Worm (Caenorhabditis elegans) whole organism, late embryonic: ENCODE results near the gene Y46E12A.5.

Experiments
- K02D7.2 ChIP-seq: sonication (generic microtip); optimal IDR thresholded peaks from 2 replicates; lab custom pipeline; 2017; ENCODE audit warnings: mild to moderate bottlenecking, missing genetic modification characterization, missing compliant biosample characterization
- ama-1 ChIP-seq: fragments of 150-350 bp; optimal IDR thresholded peaks from 2 replicates; lab custom pipeline; 2014
- ceh-18 ChIP-seq: sonication (generic microtip); optimal IDR thresholded peaks from 2 replicates; lab custom pipeline; 2016; ENCODE audit warnings: missing genetic modification characterization, missing compliant biosample characterization
- ceh-22 ChIP-seq: sonication (generic microtip); optimal IDR thresholded peaks from 2 replicates; lab custom pipeline; 2017; ENCODE audit warnings: missing biosample characterization, missing genetic modification characterization
- dve-1 ChIP-seq: sonication (generic microtip); optimal IDR thresholded peaks from 2 replicates; lab custom pipeline; 2017; ENCODE audit warnings: antibody characterized with exemption, mild to moderate bottlenecking, missing genetic modification characterization, missing compliant biosample characterization
- nfya-1 ChIP-seq: sonication (generic microtip); optimal IDR thresholded peaks from 2 replicates; lab custom pipeline; 2017; ENCODE audit warnings: missing genetic modification characterization, mild to moderate bottlenecking, missing compliant biosample characterization, antibody characterized with exemption, moderate library complexity
- nhr-11 ChIP-seq: fragments of 150-350 bp; optimal IDR thresholded peaks from 2 replicates; lab custom pipeline; 2014; ENCODE audit warnings: missing biosample characterization, missing genetic modification characterization
- pha-4 ChIP-seq: fragments of 150-350 bp; optimal IDR thresholded peaks from 2 replicates; lab custom pipeline; 2018; ENCODE audit warnings: missing biosample characterization, missing genetic modification reagents, missing genetic modification characterization
- pros-1 ChIP-seq: fragments of 150-350 bp; optimal IDR thresholded peaks from 2 replicates; lab custom pipeline; 2014; ENCODE audit warnings: missing biosample characterization, missing genetic modification reagents, missing genetic modification characterization
- tbx-7 ChIP-seq: sonication (generic microtip); optimal IDR thresholded peaks from 2 replicates; lab custom pipeline; 2016; ENCODE audit warnings: missing genotype, missing genetic modification characterization, missing compliant biosample characterization
- unc-86 ChIP-seq: sonication (generic microtip); optimal IDR thresholded peaks from 2 replicates; lab custom pipeline; 2016; ENCODE audit warnings: missing genetic modification characterization, missing compliant biosample characterization

DNA sequence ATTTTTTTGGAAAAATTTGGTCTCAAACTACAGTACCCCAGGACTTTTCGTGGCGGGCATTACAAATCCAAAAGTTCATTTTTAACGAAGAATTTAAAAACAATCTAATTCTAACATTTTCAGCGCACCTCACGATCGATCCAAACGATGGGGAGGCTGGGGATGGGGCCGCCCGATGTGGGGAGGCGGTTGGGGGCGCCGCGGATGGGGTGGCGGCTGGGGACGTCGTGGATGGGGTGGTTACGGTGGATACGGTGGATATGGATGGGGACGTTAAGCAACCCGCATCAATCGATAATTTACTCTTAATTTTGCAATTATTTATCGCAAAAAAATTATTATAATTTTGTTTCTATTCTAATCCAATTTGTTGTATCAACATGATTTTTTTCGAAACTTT lies 6.4 kb upstream of the Y46E12A.5 start:
- TF ChIP-seq tbx-7 (no peak), unc-86 (tag; lab: Kevin White, UChicago) (no peak), K02D7.2 (tag; lab: Kevin White, UChicago) (no peak), nhr-11 (tag; lab: Kevin White, UChicago) (no peak), ceh-18 (tag; lab: Kevin White, UChicago) (no peak), nfya-1 (no peak), dve-1 (no peak), ama-1 (lab: Kevin White, UChicago) (no peak), pros-1 (no peak), ceh-22 (tag; lab: Kevin White, UChicago) (no peak), pha-4 (tag; lab: Kevin White, UChicago) (no peak)
